Fruit fly (Drosophila melanogaster): ENCODE data around the gene Ubi-p5E.

dm6 chrX:6264456-6264855 lies 15.0 kb downstream of the Ubi-p5E start:
- TF ChIP-seq psq (optimal IDR thresholded peaks at IDR 0.05): no peak
- TF ChIP-seq usp (GFP tag; optimal IDR thresholded peaks at IDR 0.05): no peak
